Fruit fly (Drosophila melanogaster): Measurements from ENCODE around the gene pps.

DNA sequence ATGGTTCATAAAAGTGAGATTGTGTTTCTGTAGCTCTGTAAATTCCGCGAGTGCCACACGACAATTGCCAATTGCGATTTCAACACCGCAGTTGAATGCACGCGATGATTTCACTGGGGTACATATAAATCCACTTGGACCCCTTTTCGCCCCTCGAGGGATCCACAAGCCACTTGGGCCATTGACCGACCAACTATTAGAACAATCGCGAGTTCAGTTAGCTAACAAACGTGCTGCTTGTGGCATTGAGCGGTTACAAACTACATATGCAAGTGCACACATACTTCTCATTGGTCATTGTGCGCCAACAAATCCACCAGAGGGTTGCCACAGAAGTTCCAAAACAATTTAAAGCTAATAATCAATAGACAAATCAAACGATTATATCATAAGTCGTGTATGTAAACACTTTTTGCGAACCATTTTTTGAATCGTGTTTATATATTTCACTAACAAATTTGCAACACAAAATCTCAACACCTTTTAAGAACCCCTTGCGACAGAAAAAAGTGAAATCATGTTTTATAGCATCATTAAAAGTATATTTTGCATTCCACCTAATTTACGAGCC, 32.4 kb upstream of the pps start:
- no peak for TF ChIP-seq CTCF (optimal IDR thresholded peaks at IDR 0.05)
- TF ChIP-seq CG8478 (optimal IDR thresholded peaks at IDR 0.05) = no peak

All from S2 (cell line).